Worm (Caenorhabditis elegans) whole organism, L3 larva: ENCODE results near the gene C25E10.12.

ENCODE experiments used
- R02D3.7 ChIP-seq: fragments of 150-350 bp; optimal IDR thresholded peaks from 2 replicates; lab custom pipeline; 2014; ENCODE audit warnings: missing biosample characterization, missing genetic modification characterization
- ZK546.5 ChIP-seq: sonication (generic microtip); optimal IDR thresholded peaks from 2 replicates; lab custom pipeline; 2017; ENCODE audit warnings: missing biosample characterization, missing genetic modification characterization
- aly-2 ChIP-seq: fragments of 150-350 bp; optimal IDR thresholded peaks from 2 replicates; lab custom pipeline; 2014; ENCODE audit warnings: missing biosample characterization, missing genetic modification characterization
- ceh-16 ChIP-seq: sonication (generic microtip); optimal IDR thresholded peaks from 2 replicates; lab custom pipeline; 2017; ENCODE audit warnings: missing biosample characterization, missing genetic modification characterization
- ceh-28 ChIP-seq: fragments of 150-350 bp; optimal IDR thresholded peaks from 2 replicates; lab custom pipeline; 2014; ENCODE audit warnings: missing biosample characterization, missing genetic modification reagents, missing genetic modification characterization
- ceh-82 ChIP-seq: fragments of 150-350 bp; optimal IDR thresholded peaks from 2 replicates; lab custom pipeline; 2014; ENCODE audit warnings: missing biosample characterization, missing genetic modification characterization
- daf-12 ChIP-seq: fragments of 150-350 bp; optimal IDR thresholded peaks from 2 replicates; lab custom pipeline; 2014; ENCODE audit warnings: missing biosample characterization, missing genetic modification reagents, missing genetic modification characterization
- egl-27 ChIP-seq: sonication (generic microtip); optimal IDR thresholded peaks from 4 replicates; lab custom pipeline; 2017; ENCODE audit warnings: missing biosample characterization, missing genetic modification reagents, missing genetic modification characterization
- egl-5 ChIP-seq: fragments of 150-350 bp; optimal IDR thresholded peaks from 2 replicates; lab custom pipeline; 2017; ENCODE audit warnings: missing biosample characterization, missing genetic modification reagents, missing genetic modification characterization, inconsistent platforms
- elt-1 ChIP-seq: fragments of 150-350 bp; optimal IDR thresholded peaks from 2 replicates; lab custom pipeline; 2014; ENCODE audit warnings: missing biosample characterization, missing genetic modification characterization
- elt-2 ChIP-seq: sonication (generic microtip); optimal IDR thresholded peaks from 2 replicates; lab custom pipeline; 2016; ENCODE audit warnings: missing genetic modification reagents, mild to moderate bottlenecking, missing genetic modification characterization, missing compliant biosample characterization
- eor-1 ChIP-seq, 2 experiments: fragments of 150-350 bp; optimal IDR thresholded peaks; 2 replicates each; lab custom pipeline; 2014 to 2018; ENCODE audit warnings: missing biosample characterization in 2 of 2, missing genetic modification characterization in 2 of 2
- fkh-10 ChIP-seq: sonication (generic microtip); optimal IDR thresholded peaks from 2 replicates; lab custom pipeline; 2017; ENCODE audit warnings: missing biosample characterization, missing genetic modification reagents, missing genetic modification characterization
- fkh-2 ChIP-seq: fragments of 150-350 bp; optimal IDR thresholded peaks from 2 replicates; lab custom pipeline; 2014; ENCODE audit warnings: missing biosample characterization, missing genetic modification reagents, missing genetic modification characterization
- hmg-11 ChIP-seq: sonication (generic microtip); optimal IDR thresholded peaks from 2 replicates; lab custom pipeline; 2016; ENCODE audit warnings: missing genetic modification characterization, missing compliant biosample characterization
- jun-1 ChIP-seq: fragments of 150-350 bp; optimal IDR thresholded peaks from 2 replicates; lab custom pipeline; 2014; ENCODE audit warnings: missing biosample characterization, missing genetic modification reagents, missing genetic modification characterization
- lin-15B ChIP-seq: fragments of 150-350 bp; optimal IDR thresholded peaks from 2 replicates; lab custom pipeline; 2014; ENCODE audit warnings: missing biosample characterization, missing genetic modification characterization
- lin-39 ChIP-seq: fragments of 150-350 bp; optimal IDR thresholded peaks from 2 replicates; lab custom pipeline; 2018; ENCODE audit warnings: missing biosample characterization, missing genetic modification reagents, missing genetic modification characterization
- lsy-12 ChIP-seq: sonication (generic microtip); optimal IDR thresholded peaks from 2 replicates; lab custom pipeline; 2016; ENCODE audit warnings: mild to moderate bottlenecking, missing genetic modification characterization, missing compliant biosample characterization
- mml-1 ChIP-seq: fragments of 150-350 bp; sonication (generic microtip); optimal IDR thresholded peaks from 3 replicates; lab custom pipeline; 2014; ENCODE audit warnings: missing biosample characterization, missing genetic modification characterization
- nfya-1 ChIP-seq: sonication (generic microtip); optimal IDR thresholded peaks from 2 replicates; lab custom pipeline; 2017; ENCODE audit warnings: missing genetic modification characterization, mild to moderate bottlenecking, missing compliant biosample characterization, antibody characterized with exemption, moderate library complexity; ENCODE audit not compliant: insufficient read depth
- nhr-11 ChIP-seq: fragments of 150-350 bp; optimal IDR thresholded peaks from 2 replicates; lab custom pipeline; 2014; ENCODE audit warnings: missing biosample characterization, missing genetic modification characterization
- nhr-12 ChIP-seq: fragments of 150-350 bp; optimal IDR thresholded peaks from 2 replicates; lab custom pipeline; 2014; ENCODE audit warnings: missing biosample characterization, missing genetic modification characterization
- nhr-237 ChIP-seq: fragments of 150-350 bp; optimal IDR thresholded peaks from 2 replicates; lab custom pipeline; 2014; ENCODE audit warnings: missing biosample characterization, missing genetic modification characterization
- nhr-25 ChIP-seq: sonication (generic microtip); optimal IDR thresholded peaks from 2 replicates; lab custom pipeline; 2017; ENCODE audit warnings: missing biosample characterization, missing genetic modification characterization
- nhr-28 ChIP-seq: fragments of 150-350 bp; optimal IDR thresholded peaks from 2 replicates; lab custom pipeline; 2014; ENCODE audit warnings: missing biosample characterization, missing genetic modification characterization
- nhr-67 ChIP-seq: fragments of 150-350 bp; optimal IDR thresholded peaks from 2 replicates; lab custom pipeline; 2014; ENCODE audit warnings: missing biosample characterization, missing genetic modification characterization
- nhr-76 ChIP-seq: fragments of 150-350 bp; sonication (generic microtip); optimal IDR thresholded peaks from 5 replicates; lab custom pipeline; 2014; ENCODE audit warnings: missing biosample characterization, missing genetic modification characterization
- nhr-77 ChIP-seq: fragments of 150-350 bp; optimal IDR thresholded peaks from 2 replicates; lab custom pipeline; 2014; ENCODE audit warnings: missing biosample characterization, missing genetic modification characterization
- pqm-1 ChIP-seq: fragments of 150-350 bp; optimal IDR thresholded peaks from 2 replicates; lab custom pipeline; 2017; ENCODE audit warnings: missing biosample characterization, missing genetic modification characterization, inconsistent platforms
- sea-2 ChIP-seq: fragments of 150-350 bp; sonication (generic microtip); optimal IDR thresholded peaks from 4 replicates; lab custom pipeline; 2014; ENCODE audit warnings: missing biosample characterization, missing genetic modification reagents, missing genetic modification characterization
- skn-1 ChIP-seq: fragments of 150-350 bp; optimal IDR thresholded peaks from 2 replicates; lab custom pipeline; 2014; ENCODE audit warnings: missing biosample characterization, missing genetic modification characterization
- unc-62 ChIP-seq: fragments of 150-350 bp; sonication (generic microtip); optimal IDR thresholded peaks from 4 replicates; lab custom pipeline; 2014; ENCODE audit warnings: missing biosample characterization, missing genetic modification reagents, missing genetic modification characterization
- zag-1 ChIP-seq: fragments of 150-350 bp; optimal IDR thresholded peaks from 2 replicates; lab custom pipeline; 2014; ENCODE audit warnings: missing biosample characterization, missing genetic modification characterization
- ztf-11 ChIP-seq: fragments of 150-350 bp; optimal IDR thresholded peaks from 2 replicates; lab custom pipeline; 2014; ENCODE audit warnings: missing biosample characterization, missing genetic modification characterization
- ztf-4 ChIP-seq: fragments of 150-350 bp; optimal IDR thresholded peaks from 2 replicates; lab custom pipeline; 2014; ENCODE audit warnings: missing biosample characterization, missing genetic modification characterization

C25E10.12 gene

DNA sequence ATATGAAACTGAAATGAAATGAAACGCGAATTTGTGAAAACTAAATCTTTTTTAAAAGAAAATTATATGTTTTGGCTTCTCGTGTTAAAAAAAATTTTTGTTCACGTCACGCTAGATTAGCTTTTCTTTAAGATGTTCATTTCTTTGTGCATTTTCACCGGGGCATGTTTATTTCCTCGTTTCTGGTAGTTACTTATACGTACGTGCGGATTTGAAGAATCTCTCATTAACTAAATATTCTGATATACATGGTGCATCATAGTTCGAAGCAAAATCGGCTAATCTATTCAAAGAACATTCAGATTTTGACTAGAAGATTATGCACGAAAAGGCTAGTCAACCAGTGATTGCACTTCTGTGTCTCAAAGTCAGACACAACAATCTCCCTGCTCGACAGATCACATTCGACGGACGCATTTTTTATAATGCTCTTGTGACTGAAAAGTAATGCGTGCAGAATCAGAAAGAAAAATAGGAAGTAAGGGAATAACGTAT, 14.6 kb downstream of the C25E10.12 start, which contains the start of gene C25E10.17:
C25E10.17 (minus strand) TSS at position 51 of the 495 bp plus-strand sequence.
- TF ChIP-seq nhr-237 (tag; lab: Kevin White, UChicago) (no peak), fkh-2 (tag; lab: Kevin White, UChicago) (no peak), nhr-77 (tag; lab: Kevin White, UChicago) (no peak), ztf-4 (no peak), ceh-16 (tag; lab: Kevin White, UChicago) (no peak), nhr-67 (no peak), nhr-11 (tag; lab: Kevin White, UChicago) (peak; percentile 23)

DNA sequence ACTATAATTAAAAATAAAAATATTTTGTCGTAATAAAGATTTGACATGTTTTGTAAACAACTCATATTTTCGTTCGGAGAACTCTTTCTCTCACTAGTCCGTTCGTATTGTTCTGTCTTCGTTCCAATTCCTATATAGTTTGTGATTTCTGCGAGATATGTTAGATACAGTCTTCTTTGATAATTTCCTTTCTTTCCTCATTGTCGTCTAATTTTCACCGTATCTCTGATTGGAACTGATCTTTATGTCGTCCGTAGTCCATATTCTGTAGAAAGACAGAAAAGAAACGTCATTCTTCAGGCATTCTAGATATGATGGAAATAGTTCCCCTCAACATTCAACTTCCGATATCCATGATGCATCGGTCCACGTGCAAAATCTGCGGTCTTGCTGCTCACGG, 17.4 kb downstream of the C25E10.12 start, which contains the start of gene nhr-30:
nhr-30 (plus strand) TSS at position 301 of the 400 bp plus-strand sequence.
- TF ChIP-seq ZK546.5 (tag; lab: Kevin White, UChicago) (no peak), R02D3.7 (tag; lab: Kevin White, UChicago) (no peak), nhr-12 (no peak), nhr-25 (tag; lab: Kevin White, UChicago) (no peak), egl-27 (tag; lab: Kevin White, UChicago) (no peak), lin-39 (tag; lab: Kevin White, UChicago) (no peak)

DNA sequence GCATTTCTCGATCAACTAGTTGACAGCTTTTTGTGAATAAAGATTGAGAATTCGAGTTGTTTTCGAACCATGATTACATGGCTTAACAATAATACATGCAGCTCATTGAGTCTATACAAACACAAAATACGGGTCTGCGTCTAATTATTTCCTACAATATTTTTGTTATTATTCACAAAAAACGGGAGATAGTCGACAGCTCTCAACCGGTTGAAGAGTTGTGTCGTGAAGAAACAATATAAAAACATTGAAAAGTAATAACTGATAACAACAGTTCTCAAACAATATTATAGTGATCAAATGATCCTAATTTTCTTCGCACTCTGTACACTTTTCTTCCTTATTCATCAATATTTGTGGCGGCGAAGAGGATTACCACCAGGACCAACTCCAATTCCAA, 21.2 kb downstream of the C25E10.12 start, which contains the start of gene cyp-33B1:
cyp-33B1 (plus strand) TSS at position 301 of the 400 bp plus-strand sequence.
- no peak for TF ChIP-seq elt-2 (tag; lab: Kevin White, UChicago)
- no peak for TF ChIP-seq daf-12 (tag; lab: Kevin White, UChicago)

DNA sequence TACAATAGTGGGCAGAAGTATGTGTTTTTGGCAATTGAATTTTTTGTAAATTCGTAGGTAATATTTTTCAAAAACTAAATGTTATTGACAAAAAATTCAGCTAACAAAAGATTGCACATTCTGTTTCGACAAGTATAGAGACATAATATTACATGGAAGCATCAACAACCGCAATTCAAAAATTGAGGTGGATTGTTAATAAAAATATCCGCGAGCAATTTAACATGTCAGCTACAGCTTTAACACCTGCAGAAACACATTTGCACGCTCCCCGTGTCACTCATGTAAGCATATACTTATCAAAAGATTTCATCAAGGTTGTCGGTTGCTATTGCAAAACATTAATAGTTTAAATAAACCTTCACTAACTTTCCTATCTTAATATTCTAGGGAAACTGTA, 26.6 kb downstream of the C25E10.12 start, which contains the start of gene srsx-34:
srsx-34 (plus strand) TSS at position 301 of the 400 bp plus-strand sequence.
- TF ChIP-seq mml-1 (tag; lab: Kevin White, UChicago) = no peak

DNA sequence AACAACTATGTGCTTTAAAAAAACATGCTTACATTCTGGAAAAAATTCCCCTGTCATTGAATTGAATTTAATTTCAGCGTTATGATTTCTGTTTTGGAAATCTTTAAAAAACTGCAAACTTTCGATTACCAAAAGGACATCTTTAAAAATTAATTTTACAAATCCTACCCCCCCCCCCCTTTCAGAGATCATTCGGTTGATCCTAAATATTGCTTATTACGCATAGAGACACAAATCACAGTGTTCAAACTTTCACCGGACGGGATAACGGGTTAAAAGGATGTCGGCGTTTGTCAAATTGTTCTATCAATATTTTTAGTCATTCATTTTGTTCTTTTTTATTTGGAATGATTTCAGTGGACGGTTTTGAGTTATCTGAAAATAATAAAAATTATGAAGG, 29.0 kb downstream of the C25E10.12 start, which contains the start of gene C25E10.4:
C25E10.4 (plus strand) TSS at position 301 of the 400 bp plus-strand sequence.
- no peak for TF ChIP-seq nhr-77 (tag; lab: Kevin White, UChicago)
- no peak for TF ChIP-seq egl-5 (tag; lab: Kevin White, UChicago)
- no peak for TF ChIP-seq ceh-82 (tag; lab: Kevin White, UChicago)
- no peak for TF ChIP-seq eor-1 (tag; optimal IDR thresholded peaks at IDR 0.05; lab: Kevin White, UChicago)
- no peak for TF ChIP-seq nhr-28
- no peak for TF ChIP-seq ztf-4
- TF ChIP-seq aly-2 (tag; lab: Kevin White, UChicago) = no peak
- TF ChIP-seq nhr-25 (tag; lab: Kevin White, UChicago) = no peak
- no peak for TF ChIP-seq mml-1 (tag; lab: Kevin White, UChicago)
- TF ChIP-seq jun-1 (tag; lab: Kevin White, UChicago) = no peak
- no peak for TF ChIP-seq zag-1 (tag; lab: Kevin White, UChicago)
- no peak for TF ChIP-seq hmg-11 (tag; lab: Kevin White, UChicago)
- TF ChIP-seq ZK546.5 (tag; lab: Kevin White, UChicago) = no peak
- no peak for TF ChIP-seq ceh-28 (tag; lab: Kevin White, UChicago)
- TF ChIP-seq lin-15B = no peak
- no peak for TF ChIP-seq lsy-12
- TF ChIP-seq ceh-16 (tag; lab: Kevin White, UChicago) = no peak
- no peak for TF ChIP-seq fkh-10 (GFP tag; lab: Kevin White, UChicago)

- no peak for TF ChIP-seq elt-1
- no peak for TF ChIP-seq nhr-76
- no peak for TF ChIP-seq aly-2 (tag; lab: Kevin White, UChicago)
- no peak for TF ChIP-seq nhr-237 (tag; lab: Kevin White, UChicago)
- no peak for TF ChIP-seq nhr-25 (tag; lab: Kevin White, UChicago)
- TF ChIP-seq nhr-67 = no peak
These were observed 32.0 kb downstream of the C25E10.12 start, which contains the start of gene C25E10.5 for ce11 chrV:9030248-9030647. TSS of gene C25E10.5 (plus strand) at chrV:9030548.

DNA sequence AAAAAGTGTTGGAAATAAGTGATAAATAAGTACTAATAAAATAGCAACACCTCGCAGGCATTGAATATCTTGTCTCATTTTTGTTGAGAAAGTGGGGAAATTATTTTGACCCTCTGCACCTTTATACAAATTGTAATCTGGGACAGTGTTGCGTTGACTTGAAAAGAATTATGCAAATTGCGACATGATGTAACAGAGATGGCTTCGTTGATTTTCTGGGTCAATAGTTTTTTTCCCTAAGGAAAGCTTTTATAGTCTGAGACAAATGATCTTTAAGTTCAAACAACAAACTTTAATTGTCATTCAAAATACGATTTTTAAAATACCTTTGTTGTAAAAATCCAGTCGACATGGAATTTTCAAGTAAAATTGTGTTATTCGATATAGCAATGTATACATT, 37.5 kb downstream of the C25E10.12 start, which contains the start of gene bus-1:
bus-1 (minus strand) TSS at position 101 of the 400 bp plus-strand sequence.
- TF ChIP-seq ceh-82 (tag; lab: Kevin White, UChicago) (no peak), skn-1 (no peak), sea-2 (GFP tag; lab: Kevin White, UChicago) (no peak), unc-62 (GFP tag; lab: Kevin White, UChicago) (no peak), mml-1 (tag; lab: Kevin White, UChicago) (no peak), egl-27 (tag; lab: Kevin White, UChicago) (no peak), nhr-77 (tag; lab: Kevin White, UChicago) (no peak), nhr-76 (no peak), fkh-2 (tag; lab: Kevin White, UChicago) (no peak), pqm-1 (tag; lab: Kevin White, UChicago) (no peak), ceh-16 (tag; lab: Kevin White, UChicago) (no peak), nhr-12 (no peak), ztf-11 (no peak), nfya-1 (tag; lab: Kevin White, UChicago) (no peak), nhr-25 (tag; lab: Kevin White, UChicago) (no peak)
